Worm (Caenorhabditis elegans): ENCODE data around the gene F54D12.10.

ce11 chrII:1372966-1373365, 5.2 kb downstream of the F54D12.10 start:
- TF ChIP-seq nhr-28 (tag; optimal IDR thresholded peaks at IDR 0.05) (no peak), nhr-11 (tag; optimal IDR thresholded peaks at IDR 0.05) (no peak), zag-1 (tag; optimal IDR thresholded peaks at IDR 0.05) (no peak), jun-1 (tag; optimal IDR thresholded peaks at IDR 0.05) (no peak), ceh-82 (tag; optimal IDR thresholded peaks at IDR 0.05) (no peak), nhr-23 (tag; optimal IDR thresholded peaks at IDR 0.05) (no peak), nhr-43 (tag; optimal IDR thresholded peaks at IDR 0.05; ENCODE audit: poor library complexity, severe bottlenecking) (no peak), ztf-11 (tag; optimal IDR thresholded peaks at IDR 0.05) (no peak), elt-1 (tag; optimal IDR thresholded peaks at IDR 0.05) (no peak), ceh-9 (tag; optimal IDR thresholded peaks at IDR 0.05) (no peak)
